Worm (Caenorhabditis elegans) whole organism, mixed stage, embryonic: ENCODE measurements around the gene grk-2.

Source experiments
- bed-3 ChIP-seq: fragments of 200-800 bp; sonication (Bioruptor generic); optimal IDR thresholded peaks from 3 replicates; lab custom pipeline; 2018; ENCODE audit warnings: mild to moderate bottlenecking, missing genetic modification characterization, moderate library complexity, missing compliant biosample characterization
- ces-1 ChIP-seq: fragments of 150-350 bp; optimal IDR thresholded peaks from 2 replicates; lab custom pipeline; 2014; ENCODE audit warnings: missing biosample characterization, missing genetic modification reagents, missing genetic modification characterization
- elt-3 ChIP-seq: fragments of 150-350 bp; optimal IDR thresholded peaks from 2 replicates; lab custom pipeline; 2014; ENCODE audit warnings: missing biosample characterization, missing genetic modification characterization
- ham-2 ChIP-seq: fragments of 200-800 bp; sonication (Bioruptor generic); optimal IDR thresholded peaks from 2 replicates; lab custom pipeline; 2018; ENCODE audit warnings: mild to moderate bottlenecking, missing genetic modification characterization, missing compliant biosample characterization
- snpc-4 ChIP-seq: fragments of 150-350 bp; optimal IDR thresholded peaks from 2 replicates; lab custom pipeline; 2014; ENCODE audit warnings: missing biosample characterization, missing genetic modification characterization
- unc-62 ChIP-seq: fragments of 150-350 bp; optimal IDR thresholded peaks from 2 replicates; lab custom pipeline; 2014; ENCODE audit warnings: missing biosample characterization, missing genetic modification reagents, missing genetic modification characterization
- ztf-11 ChIP-seq: fragments of 150-350 bp; optimal IDR thresholded peaks from 2 replicates; lab custom pipeline; 2014; ENCODE audit warnings: missing biosample characterization, missing genetic modification characterization

DNA sequence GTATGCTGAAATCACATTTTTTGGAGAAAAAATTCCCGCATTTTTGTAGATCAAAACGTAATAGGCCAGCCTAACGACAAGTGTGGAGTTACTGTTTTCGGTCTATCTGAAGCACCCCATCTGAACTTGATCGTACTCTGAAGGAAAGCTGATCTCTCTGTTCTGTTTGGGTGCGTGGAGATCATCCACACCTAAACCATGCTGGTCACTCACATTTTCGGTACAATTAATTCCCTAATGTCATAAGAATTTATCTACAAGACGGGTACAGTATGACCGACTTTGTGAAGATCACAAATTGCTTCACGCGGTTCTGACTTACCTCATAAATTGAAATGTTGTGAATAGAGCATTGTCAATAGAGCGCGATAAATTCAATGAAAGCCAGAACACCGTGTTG, 26.0 kb upstream of the grk-2 start:
- TF ChIP-seq ham-2 (no peak), elt-3 (tag; lab: Kevin White, UChicago) (no peak), ces-1 (GFP tag; lab: Kevin White, UChicago) (no peak), snpc-4 (tag; lab: Kevin White, UChicago) (no peak), unc-62 (GFP tag; lab: Kevin White, UChicago) (no peak), bed-3 (GFP tag; lab: Kevin White, UChicago) (no peak), ztf-11 (tag; lab: Kevin White, UChicago) (no peak)
